Worm (Caenorhabditis elegans): ENCODE data around the gene F38A6.4.

F38A6.4 gene

DNA sequence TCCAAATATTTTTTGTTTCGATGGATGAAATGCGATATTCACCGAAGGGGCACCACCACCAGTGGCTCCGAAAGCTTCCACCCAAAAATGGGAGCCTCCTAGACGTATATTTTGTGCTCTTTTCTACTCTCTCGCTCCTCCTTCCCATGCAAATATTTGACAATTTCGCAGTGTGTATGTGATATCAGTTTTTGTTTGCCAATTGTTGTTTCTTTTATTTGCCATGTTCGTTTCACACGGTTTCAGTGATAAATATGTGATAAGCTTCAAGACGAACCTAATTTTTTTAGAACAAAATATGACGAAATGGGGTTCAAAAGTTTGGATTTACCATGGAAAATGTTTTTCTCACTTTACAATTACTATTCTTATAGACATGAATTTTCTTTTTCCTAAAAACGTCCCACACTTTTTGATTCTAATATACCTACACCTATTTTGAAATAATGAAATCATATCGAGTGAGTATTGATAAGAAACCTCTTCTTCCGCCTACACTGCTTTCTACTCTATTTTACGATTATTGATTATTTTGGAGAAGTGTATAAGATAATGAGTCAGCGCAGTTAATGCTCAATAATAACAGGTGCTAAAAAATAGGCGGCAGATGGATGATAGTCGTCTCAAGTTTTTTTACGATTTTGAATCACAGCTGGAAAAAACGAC, 21.2 kb downstream of the F38A6.4 start:
- no peak for TF ChIP-seq pha-4 (tag; optimal IDR thresholded peaks at IDR 0.05)
- no peak for TF ChIP-seq sdc-2 (tag; optimal IDR thresholded peaks at IDR 0.05)
- TF ChIP-seq nhr-232 (tag; optimal IDR thresholded peaks at IDR 0.05), result no peak
- TF ChIP-seq tbx-7 (tag; optimal IDR thresholded peaks at IDR 0.05), result no peak
- TF ChIP-seq hlh-15 (tag; optimal IDR thresholded peaks at IDR 0.05), result no peak
- no peak for TF ChIP-seq ceh-22 (tag; optimal IDR thresholded peaks at IDR 0.05)
- no peak for TF ChIP-seq pag-3 (tag; optimal IDR thresholded peaks at IDR 0.05; ENCODE audit: borderline replicate concordance)
- no peak for TF ChIP-seq hlh-30 (tag; optimal IDR thresholded peaks at IDR 0.05; ENCODE audit: insufficient read depth)
- no peak for TF ChIP-seq unc-42 (tag; optimal IDR thresholded peaks at IDR 0.05)
- TF ChIP-seq ztf-16 (tag; optimal IDR thresholded peaks at IDR 0.05), result no peak
- TF ChIP-seq K09A11.1 (tag; optimal IDR thresholded peaks at IDR 0.05; ENCODE audit: insufficient read depth), result no peak
- no peak for TF ChIP-seq ceh-14 (tag; optimal IDR thresholded peaks at IDR 0.05)
- TF ChIP-seq Y22D7AL.16 (tag; optimal IDR thresholded peaks at IDR 0.05), result no peak
- TF ChIP-seq fax-1 (tag; optimal IDR thresholded peaks at IDR 0.05), result no peak
- no peak for TF ChIP-seq ceh-34 (tag; optimal IDR thresholded peaks at IDR 0.05)
- TF ChIP-seq elt-4 (tag; optimal IDR thresholded peaks at IDR 0.05), result no peak

DNA sequence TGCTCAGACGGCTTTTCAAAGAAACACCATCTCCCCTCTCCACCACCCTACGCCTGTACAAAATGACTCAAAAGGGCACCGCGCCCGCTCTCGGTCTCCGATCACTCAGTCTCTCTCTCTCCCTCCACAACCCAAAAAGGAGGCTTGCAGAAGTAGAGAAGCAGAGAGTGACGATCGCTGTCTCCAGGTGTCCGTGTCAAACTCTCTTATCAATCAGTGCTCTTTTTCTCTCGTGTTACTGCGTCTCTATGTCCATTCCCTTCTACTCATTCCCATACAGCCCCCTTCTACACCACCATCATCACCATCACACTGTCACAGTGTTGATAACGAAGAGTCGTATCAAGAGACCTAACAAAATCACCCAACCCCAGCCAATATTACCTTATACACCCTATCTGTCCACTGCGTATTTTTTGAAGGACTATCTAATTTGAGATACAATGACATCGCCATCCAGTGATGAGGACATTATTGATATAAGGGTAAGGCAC, 22.5 kb downstream of the F38A6.4 start, which contains the start of gene pha-4:
Gene pha-4 (plus strand): TSS at position 444 of the 494 bp plus-strand sequence.
- TF ChIP-seq tbx-2 (tag; optimal IDR thresholded peaks at IDR 0.05) (peak; percentile 9), ceh-18 (tag; optimal IDR thresholded peaks at IDR 0.05) (peak; percentile 9), elt-2 (tag; optimal IDR thresholded peaks at IDR 0.05) (peak; percentile 82), C38D4.7 (GFP tag; optimal IDR thresholded peaks at IDR 0.05) (no peak)

DNA sequence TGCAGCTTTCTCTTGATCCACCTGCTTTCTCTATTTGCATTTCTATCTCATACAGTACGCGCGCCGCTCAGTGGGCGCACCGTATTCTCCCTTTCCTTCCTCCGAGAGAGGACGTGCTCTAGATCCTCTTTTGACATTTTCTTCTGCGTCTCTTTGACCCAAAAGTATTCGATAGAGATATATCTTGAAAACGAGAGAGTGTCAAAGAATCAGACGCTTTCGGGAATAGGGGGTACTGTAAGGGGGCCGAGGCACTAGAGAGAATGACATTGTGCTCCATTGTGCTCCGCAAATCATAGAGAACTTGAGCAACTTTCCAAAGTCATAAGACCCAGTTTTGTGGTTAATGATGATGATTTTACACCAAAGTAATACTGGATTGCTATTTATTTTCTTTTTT, 26.1 kb downstream of the F38A6.4 start:
- TF ChIP-seq pha-4 (tag; optimal IDR thresholded peaks at IDR 0.05) (peak; percentile 89), ceh-18 (tag; optimal IDR thresholded peaks at IDR 0.05) (peak; percentile 21), pax-1 (tag; optimal IDR thresholded peaks at IDR 0.05) (peak; percentile 72), ceh-2 (tag; optimal IDR thresholded peaks at IDR 0.05) (peak; percentile 21), K02D7.2 (tag; optimal IDR thresholded peaks at IDR 0.05) (no peak), nfya-1 (tag; optimal IDR thresholded peaks at IDR 0.05) (peak; percentile 67), dve-1 (tag; optimal IDR thresholded peaks at IDR 0.05) (peak; percentile 24), odd-2 (tag; optimal IDR thresholded peaks at IDR 0.05) (no peak), pros-1 (tag; optimal IDR thresholded peaks at IDR 0.05) (no peak), ceh-6 (GFP tag; optimal IDR thresholded peaks at IDR 0.05) (no peak), unc-42 (tag; optimal IDR thresholded peaks at IDR 0.05) (no peak), pha-2 (tag; optimal IDR thresholded peaks at IDR 0.05) (peak; percentile 68), ceh-34 (tag; optimal IDR thresholded peaks at IDR 0.05) (peak; percentile 29)

DNA sequence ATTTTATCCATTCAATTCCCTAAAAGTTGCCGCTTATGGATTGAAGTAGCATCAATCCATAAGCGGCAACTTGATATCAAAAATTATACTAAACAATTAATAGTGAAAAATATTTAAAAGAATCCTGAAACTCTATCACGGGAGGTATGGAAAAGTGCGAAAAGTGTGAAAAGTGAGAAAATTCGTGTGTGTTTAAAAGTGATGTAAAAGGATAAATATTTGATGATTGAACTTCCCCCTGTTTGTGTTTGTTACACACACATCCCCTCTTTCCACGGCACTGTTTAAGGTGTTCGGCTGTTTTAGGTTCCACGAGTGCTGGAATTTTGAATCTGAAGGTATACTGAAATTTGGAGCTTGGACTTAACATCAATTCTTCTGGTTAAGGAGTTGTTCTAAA, 27.2 kb downstream of the F38A6.4 start:
- no peak for TF ChIP-seq hlh-30 (tag; optimal IDR thresholded peaks at IDR 0.05; ENCODE audit: insufficient read depth)

DNA sequence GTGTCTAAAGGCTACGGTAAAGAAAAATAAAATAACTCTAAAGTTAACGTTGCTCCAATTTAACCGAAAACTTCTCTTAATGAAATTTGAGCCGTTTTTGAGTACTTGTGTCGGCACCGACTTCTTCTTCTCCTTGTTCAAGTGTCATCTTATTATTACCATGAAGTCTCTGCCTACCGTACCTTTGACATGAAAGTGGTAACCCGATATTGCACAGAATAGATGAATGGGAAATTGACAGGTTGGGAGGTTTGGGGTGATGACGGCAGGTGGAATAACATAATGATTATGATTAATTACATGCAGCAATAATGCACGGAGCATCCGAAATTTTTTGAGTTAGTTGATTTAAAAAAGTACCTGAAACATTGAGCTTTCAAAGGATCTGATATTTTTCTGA, 28.4 kb downstream of the F38A6.4 start:
- TF ChIP-seq ceh-34 (tag; optimal IDR thresholded peaks at IDR 0.05), result peak; percentile 84
- TF ChIP-seq pat-9 (tag; optimal IDR thresholded peaks at IDR 0.05), result no peak
- TF ChIP-seq K02D7.2 (tag; optimal IDR thresholded peaks at IDR 0.05), result no peak

DNA sequence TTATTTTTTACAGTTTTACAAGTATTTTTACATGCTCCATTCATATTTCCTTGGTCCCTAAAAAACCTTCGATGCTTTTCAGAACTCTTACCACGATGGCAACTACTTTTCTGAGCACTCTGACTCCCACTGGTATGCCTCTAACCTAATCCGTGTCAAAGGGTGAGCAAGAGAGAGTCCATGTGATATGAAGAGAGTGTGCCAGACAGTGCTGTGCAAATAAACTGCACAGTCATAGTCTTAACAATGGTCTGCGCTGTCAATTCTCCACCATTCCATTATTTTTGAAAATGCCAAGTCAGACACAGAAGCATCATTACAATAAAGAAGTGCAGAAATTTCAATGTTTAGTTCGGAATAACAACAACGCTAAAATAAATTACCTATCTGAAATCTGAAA, 29.9 kb downstream of the F38A6.4 start:
- TF ChIP-seq ama-1 (optimal IDR thresholded peaks at IDR 0.05), result no peak
- TF ChIP-seq ceh-24 (tag; optimal IDR thresholded peaks at IDR 0.05), result no peak
- TF ChIP-seq hlh-8 (tag; optimal IDR thresholded peaks at IDR 0.05), result no peak
- TF ChIP-seq unc-55 (GFP tag; optimal IDR thresholded peaks at IDR 0.05), result no peak
- no peak for TF ChIP-seq zip-5 (tag; optimal IDR thresholded peaks at IDR 0.05)
- no peak for TF ChIP-seq ref-2 (tag; optimal IDR thresholded peaks at IDR 0.05)
- TF ChIP-seq ceh-14 (tag; optimal IDR thresholded peaks at IDR 0.05), result no peak
- no peak for TF ChIP-seq sox-4 (tag; optimal IDR thresholded peaks at IDR 0.05)
- no peak for TF ChIP-seq ahr-1 (tag; optimal IDR thresholded peaks at IDR 0.05)
